Worm (Caenorhabditis elegans) whole organism, midembryonic: Measurements from ENCODE around the gene srsx-13.

Experiments used
- T22C8.4 ChIP-seq: fragments of 200-800 bp; sonication (Bioruptor generic); IDR thresholded peaks from 2 replicates; pipeline ENCODE4 v1.3.6; 2022; ENCODE audit warnings: missing genetic modification characterization, missing compliant biosample characterization
- cog-1 ChIP-seq: sonication (generic microtip); optimal IDR thresholded peaks from 2 replicates; lab custom pipeline; 2016; ENCODE audit warnings: missing genetic modification characterization, missing compliant biosample characterization
- klf-2 ChIP-seq: fragments of 200-800 bp; sonication (Bioruptor generic); conservative IDR thresholded peaks from 2 replicates; pipeline ENCODE4 v1.3.6; 2022; ENCODE audit warnings: missing genetic modification reagents, missing genetic modification characterization, missing compliant biosample characterization
- med-1 ChIP-seq: sonication (generic microtip); optimal IDR thresholded peaks from 2 replicates; lab custom pipeline; 2017; ENCODE audit warnings: missing genetic modification characterization, mild to moderate bottlenecking, missing compliant biosample characterization, antibody characterized with exemption, missing genetic modification reagents; ENCODE audit not compliant: insufficient read depth
- ref-1 ChIP-seq: fragments of 200-800 bp; sonication (Bioruptor generic); conservative IDR thresholded peaks from 2 replicates; pipeline ENCODE4 v1.3.6; 2022; ENCODE audit warnings: missing genetic modification reagents, missing genetic modification characterization, missing compliant biosample characterization
- tab-1 ChIP-seq: fragments of 200-800 bp; sonication (Bioruptor generic); IDR thresholded peaks from 2 replicates; pipeline ENCODE4 v1.3.6; 2022; ENCODE audit warnings: missing genetic modification characterization, missing compliant biosample characterization

DNA sequence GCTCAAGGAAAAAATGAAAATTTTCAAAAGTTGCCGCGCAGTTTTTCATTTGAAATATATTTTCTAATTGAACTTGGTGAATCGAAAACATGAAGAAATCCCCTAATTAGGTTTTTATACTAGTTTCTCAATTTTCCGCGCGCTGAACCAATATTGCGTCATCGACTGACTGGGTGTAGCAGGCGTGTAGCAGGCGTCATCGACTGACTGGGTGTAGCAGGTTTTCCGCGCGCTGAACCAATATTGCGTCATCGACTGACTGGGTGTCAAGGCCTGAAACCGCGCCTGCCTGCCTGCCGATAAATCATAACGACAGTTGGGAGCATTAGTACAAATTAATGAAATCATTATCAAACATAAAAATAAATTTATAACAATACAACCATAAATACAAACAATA, 40.4 kb upstream of the srsx-13 start:
- TF ChIP-seq klf-2 (GFP tag; lab: Robert Waterston, UW) (no peak), med-1 (no peak), tab-1 (GFP tag; lab: Robert Waterston, UW) (no peak), T22C8.4 (no peak), cog-1 (tag; lab: Kevin White, UChicago) (no peak), ref-1 (GFP tag; lab: Robert Waterston, UW) (no peak)
